Fruit fly (Drosophila melanogaster) whole organism, embryonic: ENCODE data around the gene CG4953.

ENCODE experiments used
- B-H2 ChIP-seq: fragments of 200-800 bp; sonication (Bioruptor generic); optimal IDR thresholded peaks from 2 replicates; lab custom pipeline; 2018; ENCODE audit warnings: missing biosample characterization, mild to moderate bottlenecking, missing genetic modification characterization
- BEAF-32 ChIP-seq: fragments of 200-800 bp; sonication (Bioruptor generic); optimal IDR thresholded peaks from 3 replicates; lab custom pipeline; 2017; ENCODE audit warnings: missing biosample characterization, missing genetic modification characterization, mild to moderate bottlenecking, moderate library complexity, missing genetic modification reagents
- CG10147 ChIP-seq: fragments of 200-800 bp; sonication (Bioruptor generic); optimal IDR thresholded peaks from 2 replicates; lab custom pipeline; 2019; ENCODE audit warnings: missing biosample characterization, mild to moderate bottlenecking, missing genetic modification characterization, moderate library complexity
- CG10267 ChIP-seq: fragments of 200-800 bp; sonication (Bioruptor generic); optimal IDR thresholded peaks from 2 replicates; lab custom pipeline; 2018; ENCODE audit warnings: missing biosample characterization, mild to moderate bottlenecking, missing genetic modification characterization, moderate library complexity
- CG11456 ChIP-seq: fragments of 200-800 bp; sonication (Bioruptor generic); IDR thresholded peaks from 3 replicates; pipeline ENCODE4 v1.3.6; 2022; ENCODE audit warnings: missing biosample characterization, missing genetic modification characterization
- CG11723 ChIP-seq: fragments of 200-800 bp; sonication (Bioruptor generic); optimal IDR thresholded peaks from 2 replicates; lab custom pipeline; 2017; ENCODE audit warnings: missing biosample characterization, mild to moderate bottlenecking, missing genetic modification characterization
- CG12659 ChIP-seq: fragments of 200-800 bp; sonication (Bioruptor generic); optimal IDR thresholded peaks from 3 replicates; lab custom pipeline; 2017; ENCODE audit warnings: mild to moderate bottlenecking, missing biosample characterization, missing genetic modification reagents, missing genetic modification characterization
- CG17328 ChIP-seq: fragments of 200-800 bp; sonication (Bioruptor generic); IDR thresholded peaks from 2 replicates; pipeline ENCODE4 v1.3.6; 2022; ENCODE audit warnings: missing biosample characterization, missing genetic modification characterization
- CG18262 ChIP-seq: fragments of 200-800 bp; optimal IDR thresholded peaks from 3 replicates; lab custom pipeline; 2019; ENCODE audit warnings: missing biosample characterization, mild to moderate bottlenecking, missing genetic modification characterization, moderate library complexity
- CG18619 ChIP-seq: fragments of 200-800 bp; sonication (Bioruptor generic); optimal IDR thresholded peaks from 3 replicates; lab custom pipeline; 2017; ENCODE audit warnings: missing biosample characterization, mild to moderate bottlenecking, missing genetic modification characterization
- CG2116 ChIP-seq: fragments of 200-800 bp; sonication (Bioruptor generic); optimal IDR thresholded peaks from 3 replicates; lab custom pipeline; 2018; ENCODE audit warnings: missing biosample characterization, mild to moderate bottlenecking, missing genetic modification characterization
- CG2712 ChIP-seq: fragments of 200-800 bp; optimal IDR thresholded peaks from 3 replicates; lab custom pipeline; 2019; ENCODE audit warnings: missing biosample characterization, mild to moderate bottlenecking, missing genetic modification characterization, moderate library complexity
- CG30020 ChIP-seq: fragments of 200-800 bp; optimal IDR thresholded peaks from 2 replicates; lab custom pipeline; 2019; ENCODE audit warnings: missing biosample characterization, mild to moderate bottlenecking, missing genetic modification characterization, moderate library complexity
- CG3847 ChIP-seq: fragments of 200-800 bp; sonication (Bioruptor generic); IDR thresholded peaks from 2 replicates; pipeline ENCODE4 v1.3.6; 2022; ENCODE audit warnings: missing biosample characterization, missing genetic modification characterization
- CG4617 ChIP-seq: fragments of 200-800 bp; sonication (Bioruptor generic); optimal IDR thresholded peaks from 3 replicates; lab custom pipeline; 2016; ENCODE audit warnings: missing biosample characterization, missing genetic modification characterization, borderline replicate concordance
- CG6254 ChIP-seq: fragments of 200-800 bp; sonication (Bioruptor generic); optimal IDR thresholded peaks from 3 replicates; lab custom pipeline; 2017; ENCODE audit warnings: mild to moderate bottlenecking, missing biosample characterization, missing genetic modification reagents, missing genetic modification characterization
- CG7271 ChIP-seq: fragments of 200-800 bp; sonication (Bioruptor generic); optimal IDR thresholded peaks from 2 replicates; lab custom pipeline; 2018; ENCODE audit warnings: missing biosample characterization, mild to moderate bottlenecking, missing genetic modification characterization, moderate library complexity
- CG9437 ChIP-seq: fragments of 200-800 bp; sonication (Bioruptor generic); optimal IDR thresholded peaks from 2 replicates; lab custom pipeline; 2018; ENCODE audit warnings: missing biosample characterization, mild to moderate bottlenecking, missing genetic modification characterization
- CrebB ChIP-seq: fragments of 200-800 bp; sonication (Bioruptor generic); optimal IDR thresholded peaks from 3 replicates; lab custom pipeline; 2018; ENCODE audit warnings: missing biosample characterization, mild to moderate bottlenecking, missing genetic modification characterization
- Dll ChIP-seq: fragments of 200-800 bp; sonication (Bioruptor generic); IDR thresholded peaks from 4 replicates; pipeline ENCODE4 v1.3.6; 2022; ENCODE audit warnings: missing biosample characterization, missing genetic modification characterization; ENCODE audit not compliant: partially characterized antibody
- Dp ChIP-seq: fragments of 200-800 bp; sonication (Bioruptor generic); optimal IDR thresholded peaks from 2 replicates; lab custom pipeline; 2018; ENCODE audit warnings: missing biosample characterization, mild to moderate bottlenecking, missing genetic modification characterization, moderate library complexity
- Ets97D ChIP-seq: fragments of 200-800 bp; sonication (Bioruptor generic); optimal IDR thresholded peaks from 3 replicates; lab custom pipeline; 2016; ENCODE audit warnings: missing biosample characterization, missing genetic modification characterization
- Fer1 ChIP-seq: fragments of 200-800 bp; sonication (Bioruptor generic); optimal IDR thresholded peaks from 2 replicates; lab custom pipeline; 2017; ENCODE audit warnings: missing biosample characterization, mild to moderate bottlenecking, missing genetic modification characterization
- GATAe ChIP-seq: fragments of 200-800 bp; sonication (Bioruptor generic); conservative IDR thresholded peaks from 2 replicates; pipeline ENCODE4 v1.3.6; 2022; ENCODE audit warnings: missing biosample characterization, missing genetic modification characterization
- HLH4C ChIP-seq: fragments of 200-800 bp; sonication (Bioruptor generic); IDR thresholded peaks from 3 replicates; pipeline ENCODE4 v1.3.6; 2022; ENCODE audit warnings: missing biosample characterization, missing genetic modification characterization; ENCODE audit not compliant: partially characterized antibody
- Hmx ChIP-seq: fragments of 200-800 bp; sonication (Bioruptor generic); optimal IDR thresholded peaks from 2 replicates; lab custom pipeline; 2016; ENCODE audit warnings: missing biosample characterization, missing genetic modification characterization
- MESR4 ChIP-seq: fragments of 200-800 bp; sonication (Bioruptor generic); optimal IDR thresholded peaks from 2 replicates; lab custom pipeline; 2018; ENCODE audit warnings: missing biosample characterization, mild to moderate bottlenecking, missing genetic modification characterization, moderate library complexity
- Med ChIP-seq: fragments of 200-800 bp; sonication (Bioruptor generic); peaks from one replicate; lab custom pipeline; 2016; ENCODE audit warnings: missing biosample characterization, missing genetic modification characterization, mild to moderate bottlenecking, inconsistent platforms, moderate library complexity
- Pdp1 ChIP-seq, 2 experiments: fragments of 200-800 bp; sonication (Bioruptor generic); optimal IDR thresholded peaks; 3 replicates each; lab custom pipeline; 2016; ENCODE audit warnings: missing biosample characterization in 2 of 2, missing genetic modification characterization in 2 of 2, mild to moderate bottlenecking in 1 of 2, moderate library complexity in 1 of 2
- Scr ChIP-seq: fragments of 200-800 bp; sonication (Bioruptor generic); IDR thresholded peaks from 2 replicates; pipeline ENCODE4 v1.3.6; 2022; ENCODE audit warnings: missing biosample characterization, missing genetic modification characterization; ENCODE audit not compliant: partially characterized antibody
- YL-1 ChIP-seq: fragments of 200-800 bp; sonication (Bioruptor generic); optimal IDR thresholded peaks from 3 replicates; lab custom pipeline; 2017; ENCODE audit warnings: missing biosample characterization, mild to moderate bottlenecking, missing genetic modification characterization
- ase ChIP-seq: fragments of 200-800 bp; sonication (Bioruptor generic); IDR thresholded peaks from 3 replicates; pipeline ENCODE4 v1.3.6; 2022; ENCODE audit warnings: missing biosample characterization, missing genetic modification characterization
- corto ChIP-seq: fragments of 200-800 bp; sonication (Bioruptor generic); optimal IDR thresholded peaks from 2 replicates; lab custom pipeline; 2016; ENCODE audit warnings: missing biosample characterization, mild to moderate bottlenecking, missing genetic modification characterization, moderate library complexity
- dm ChIP-seq: fragments of 200-800 bp; sonication (Bioruptor generic); optimal IDR thresholded peaks from 3 replicates; lab custom pipeline; 2016; ENCODE audit warnings: missing biosample characterization, missing genetic modification characterization
- eve ChIP-seq, 2 experiments: fragments of >200 bp; optimal IDR thresholded peaks; 2 replicates each; lab custom pipeline; 2017; ENCODE audit warnings: missing biosample characterization in 2 of 2, missing genetic modification characterization in 2 of 2
- lilli ChIP-seq: fragments of 200-800 bp; sonication (Bioruptor generic); optimal IDR thresholded peaks from 3 replicates; lab custom pipeline; 2016; ENCODE audit warnings: missing biosample characterization, missing genetic modification characterization
- nerfin-1 ChIP-seq: fragments of 200-800 bp; sonication (Bioruptor generic); optimal IDR thresholded peaks from 3 replicates; lab custom pipeline; 2019; ENCODE audit warnings: missing biosample characterization, mild to moderate bottlenecking, missing genetic modification characterization, moderate library complexity
- pfk ChIP-seq: fragments of 200-800 bp; sonication (Bioruptor generic); optimal IDR thresholded peaks from 2 replicates; lab custom pipeline; 2018; ENCODE audit warnings: missing biosample characterization, mild to moderate bottlenecking, missing genetic modification characterization, moderate library complexity
- phol ChIP-seq: fragments of 200-800 bp; sonication (Bioruptor generic); optimal IDR thresholded peaks from 3 replicates; lab custom pipeline; 2018; ENCODE audit warnings: missing biosample characterization, mild to moderate bottlenecking, missing genetic modification characterization, moderate library complexity
- psq ChIP-seq: fragments of 200-800 bp; sonication (Bioruptor generic); optimal IDR thresholded peaks from 2 replicates; lab custom pipeline; 2017; ENCODE audit warnings: missing biosample characterization, missing genetic modification characterization
- row ChIP-seq: fragments of 200-800 bp; sonication (Bioruptor generic); IDR thresholded peaks from 3 replicates; pipeline ENCODE4 v1.3.6; 2022; ENCODE audit warnings: missing biosample characterization, missing genetic modification characterization
- sens ChIP-seq: fragments of 200-800 bp; sonication (Bioruptor generic); peaks from one replicate; lab custom pipeline; 2016; ENCODE audit warnings: missing biosample characterization, missing genetic modification characterization
- stwl ChIP-seq: fragments of 200-800 bp; sonication (Bioruptor generic); optimal IDR thresholded peaks from 3 replicates; lab custom pipeline; 2018; ENCODE audit warnings: missing biosample characterization, mild to moderate bottlenecking, missing genetic modification characterization, moderate library complexity
- trem ChIP-seq: fragments of 200-800 bp; optimal IDR thresholded peaks from 3 replicates; lab custom pipeline; 2019; ENCODE audit warnings: missing biosample characterization, mild to moderate bottlenecking, missing genetic modification characterization, moderate library complexity
- unc-4 ChIP-seq: fragments of 200-800 bp; sonication (Bioruptor generic); IDR thresholded peaks from 2 replicates; pipeline ENCODE4 v1.3.6; 2022; ENCODE audit warnings: missing biosample characterization, missing genetic modification characterization; ENCODE audit not compliant: partially characterized antibody
- zen2 ChIP-seq: fragments of 200-800 bp; sonication (Bioruptor generic); IDR thresholded peaks from 3 replicates; pipeline ENCODE4 v1.3.6; 2022; ENCODE audit warnings: missing biosample characterization, missing genetic modification characterization; ENCODE audit not compliant: partially characterized antibody

Gene CG4953

DNA sequence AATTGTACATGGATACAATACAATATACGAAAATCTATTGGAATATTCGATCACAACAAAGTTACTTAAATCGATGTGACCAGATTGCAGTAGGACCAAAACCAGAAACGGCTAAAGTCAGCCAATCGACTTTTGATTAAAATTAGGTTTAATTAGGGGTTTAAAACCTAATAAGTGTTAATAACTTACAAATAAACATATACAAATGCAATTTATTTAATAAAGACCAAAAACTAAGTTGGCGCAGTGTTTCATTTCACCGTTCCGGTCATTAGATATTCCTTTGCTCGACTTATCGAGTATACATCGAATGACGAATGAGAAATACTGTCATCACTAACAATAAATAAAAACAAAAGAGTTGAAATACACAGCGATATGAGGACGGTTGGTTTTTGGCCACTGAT is 16.1 kb upstream of the CG4953 start, which contains the start of the genes bsk and CG31717 (continued):
- TF ChIP-seq HLH4C (peak; percentile 49; the same call in 1 of the 3 replicates), dm (no peak), Ets97D (peak; percentile 43), sens (GFP tag; lab: Kevin White, UChicago) (peak; percentile 68), Hmx (GFP tag; lab: Kevin White, UChicago) (peak; percentile 19), lilli (peak; percentile 7), unc-4 (GFP tag; lab: Robert Waterston, UW) (peak; percentile 61; the same call in 1 of the 2 replicates)

DNA sequence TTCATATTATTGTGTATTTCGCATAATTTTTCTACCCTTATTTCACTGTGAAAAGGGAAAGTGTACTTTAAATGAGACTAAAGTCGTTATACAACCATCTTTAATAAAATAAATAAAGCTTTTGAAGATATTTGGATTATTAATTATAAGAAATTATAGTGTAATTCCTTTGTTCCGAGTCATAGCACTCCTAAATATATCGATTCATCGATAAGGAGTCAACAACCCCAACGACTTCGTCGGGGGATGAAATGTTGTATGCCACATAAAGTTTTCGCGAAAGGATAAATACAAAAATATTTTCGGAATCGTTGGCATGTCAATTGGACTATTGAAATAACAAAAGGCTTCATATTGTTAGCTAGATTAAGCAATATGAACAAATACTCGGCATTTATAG is 14.9 kb upstream of the CG4953 start, which contains the start of gene Ror:
TSS of gene Ror (plus strand) at position 252 of the 400 bp plus-strand sequence.
- TF ChIP-seq CG10267 (tag; lab: Kevin White, UChicago), result no peak
- peak; percentile 1 for TF ChIP-seq stwl
- no peak for TF ChIP-seq CG2712 (tag; lab: Kevin White, UChicago)
- peak; percentile 47; the same call in 1 of the 2 replicates for TF ChIP-seq unc-4 (GFP tag; lab: Robert Waterston, UW)
- TF ChIP-seq Scr (GFP tag; lab: Robert Waterston, UW), result peak; percentile 47; the same call in 1 of the 2 replicates
- TF ChIP-seq Dll (GFP tag; lab: Robert Waterston, UW), result 0 out of 4 replicates have a peak, but pooled peaks have one; percentile 12
- peak; percentile 50 for TF ChIP-seq BEAF-32 (GFP tag; lab: Kevin White, UChicago)
- peak; percentile 43 for TF ChIP-seq nerfin-1
- TF ChIP-seq CG3847 (GFP tag; lab: Robert Waterston, UW), result no peak
- peak; percentile 64 for TF ChIP-seq CG30020
- peak; percentile 71 for TF ChIP-seq CG2116 (GFP tag; lab: Kevin White, UChicago)
- peak; percentile 7 for TF ChIP-seq MESR4
- no peak for TF ChIP-seq CG10147 (GFP tag; lab: Kevin White, UChicago)

DNA sequence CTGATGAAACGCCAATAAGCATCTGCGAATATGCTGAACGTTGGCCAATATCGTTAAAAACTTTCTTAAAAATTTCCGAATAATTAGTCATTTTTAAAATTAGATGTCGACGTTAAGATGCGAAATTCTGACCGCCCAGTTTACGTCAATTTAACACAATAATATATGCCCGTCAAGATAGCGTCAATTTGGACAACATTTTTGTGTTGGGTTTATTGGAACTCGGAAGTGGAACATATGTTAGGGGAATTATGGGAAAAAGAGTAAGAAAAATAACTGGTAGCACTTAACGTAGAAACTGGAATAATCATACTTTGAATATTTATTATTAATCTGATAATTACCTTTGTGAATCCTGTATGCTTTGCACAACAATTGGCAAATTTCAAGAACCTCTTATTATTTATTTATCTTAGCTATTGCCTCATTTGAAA is 10.8 kb upstream of the CG4953 start, which contains the start of gene CG5676:
TSS of gene CG5676 (minus strand) at position 167 of the 434 bp plus-strand sequence.
- peak; percentile 31 for TF ChIP-seq trem (tag; lab: Kevin White, UChicago)
- peak; percentile 50; the same call in 1 of the 3 replicates for TF ChIP-seq row
- peak; percentile 17 for TF ChIP-seq CG10267 (tag; lab: Kevin White, UChicago)
- peak; percentile 97 for TF ChIP-seq pfk (GFP tag; lab: Kevin White, UChicago)
- TF ChIP-seq ase (GFP tag; lab: Robert Waterston, UW), result no peak
- TF ChIP-seq CrebB (tag; lab: Kevin White, UChicago), result no peak
- TF ChIP-seq CG11456, result no peak
- no peak for TF ChIP-seq B-H2
- peak in 1 of 2 experiments; percentile 45 for TF ChIP-seq eve (GFP tag; optimal IDR thresholded peaks at IDR 0.05; lab: Kevin White, UChicago)
- TF ChIP-seq CG18619 (GFP tag; lab: Kevin White, UChicago), result no peak
- TF ChIP-seq CG6254 (GFP tag; lab: Kevin White, UChicago), result no peak
- no peak for TF ChIP-seq zen2
- peak; percentile 51 for TF ChIP-seq CG11723 (GFP tag; lab: Kevin White, UChicago)
- peak; percentile 25 for TF ChIP-seq Dp (GFP tag; lab: Kevin White, UChicago)
- no peak for TF ChIP-seq CG17328
- peak; percentile 23 for TF ChIP-seq CG7271 (tag; lab: Kevin White, UChicago)
- no peak for TF ChIP-seq psq (GFP tag; lab: Kevin White, UChicago)
- peak; percentile 19 for TF ChIP-seq Fer1
- no peak for TF ChIP-seq GATAe (GFP tag; lab: Robert Waterston, UW)
- TF ChIP-seq corto, result no peak
- peak; percentile 46 for TF ChIP-seq YL-1 (GFP tag; lab: Kevin White, UChicago)
- TF ChIP-seq phol (tag; lab: Kevin White, UChicago), result peak; percentile 26
- TF ChIP-seq CG30020, result peak; percentile 99
- peak in 1 of 2 experiments; percentile 74 for TF ChIP-seq Pdp1 (GFP tag; optimal IDR thresholded peaks at IDR 0.05; lab: Kevin White, UChicago)
- peak; percentile 15 for TF ChIP-seq CG4617 (GFP tag; lab: Kevin White, UChicago)
- peak; percentile 54 for TF ChIP-seq CG9437 (GFP tag; lab: Kevin White, UChicago)
- TF ChIP-seq CG12659 (GFP tag; lab: Kevin White, UChicago), result peak; percentile 57
- peak; percentile 4 for TF ChIP-seq CG18262 (tag; lab: Kevin White, UChicago)
- peak; percentile 11 for TF ChIP-seq nerfin-1
- peak; percentile 59 for TF ChIP-seq Med
